Fruit fly (Drosophila melanogaster) whole organism, pupa: Measurements from ENCODE around the gene CG4101.

Experiments
- CG10348 ChIP-seq: fragments of 200-800 bp; sonication (Bioruptor generic); IDR thresholded peaks from 2 replicates; pipeline ENCODE4 v1.3.6; 2022; ENCODE audit warnings: missing biosample characterization, missing genetic modification characterization
- CG12605 ChIP-seq: fragments of 200-800 bp; sonication (Bioruptor generic); IDR thresholded peaks from 2 replicates; pipeline ENCODE4 v1.3.6; 2022; ENCODE audit warnings: missing biosample characterization, missing genetic modification characterization
- CG13204 ChIP-seq: fragments of 200-800 bp; sonication (Bioruptor generic); optimal IDR thresholded peaks from 2 replicates; lab custom pipeline; 2018; ENCODE audit warnings: missing biosample characterization, mild to moderate bottlenecking, missing genetic modification characterization, moderate library complexity
- CG14655 ChIP-seq: fragments of 200-800 bp; sonication (Bioruptor generic); optimal IDR thresholded peaks from 3 replicates; lab custom pipeline; 2017; ENCODE audit warnings: mild to moderate bottlenecking, missing biosample characterization, missing genetic modification reagents, missing genetic modification characterization
- CG15710 ChIP-seq: fragments of 200-800 bp; sonication (Bioruptor generic); optimal IDR thresholded peaks from 2 replicates; lab custom pipeline; 2018; ENCODE audit warnings: missing biosample characterization, mild to moderate bottlenecking, missing genetic modification characterization, moderate library complexity
- CG17806 ChIP-seq: fragments of 200-800 bp; sonication (Bioruptor generic); optimal IDR thresholded peaks from 2 replicates; lab custom pipeline; 2018; ENCODE audit warnings: missing biosample characterization, mild to moderate bottlenecking, missing genetic modification characterization, moderate library complexity
- CG32121 ChIP-seq: fragments of 200-800 bp; sonication (Bioruptor generic); IDR thresholded peaks from 2 replicates; pipeline ENCODE4 v1.3.6; 2022; ENCODE audit warnings: missing biosample characterization, missing genetic modification characterization
- CG34367 ChIP-seq: fragments of 200-800 bp; sonication (Bioruptor generic); optimal IDR thresholded peaks from 2 replicates; lab custom pipeline; 2018; ENCODE audit warnings: missing biosample characterization, mild to moderate bottlenecking, missing genetic modification characterization
- CG4496 ChIP-seq: fragments of 200-800 bp; sonication (Bioruptor generic); IDR thresholded peaks from 3 replicates; pipeline ENCODE4 v1.3.6; 2022; ENCODE audit warnings: missing biosample characterization, missing genetic modification characterization
- CG8159 ChIP-seq: fragments of 200-800 bp; sonication (Bioruptor generic); optimal IDR thresholded peaks from 3 replicates; lab custom pipeline; 2018; ENCODE audit warnings: missing biosample characterization, mild to moderate bottlenecking, missing genetic modification characterization, moderate library complexity
- CG8301 ChIP-seq: fragments of 200-800 bp; sonication (Bioruptor generic); optimal IDR thresholded peaks from 2 replicates; lab custom pipeline; 2018; ENCODE audit warnings: missing biosample characterization, mild to moderate bottlenecking, missing genetic modification characterization
- CG9948 ChIP-seq: fragments of 200-800 bp; sonication (Bioruptor generic); optimal IDR thresholded peaks from 2 replicates; lab custom pipeline; 2018; ENCODE audit warnings: missing biosample characterization, mild to moderate bottlenecking, missing genetic modification characterization, moderate library complexity
- D1 ChIP-seq: fragments of 200-800 bp; sonication (Bioruptor generic); optimal IDR thresholded peaks from 2 replicates; lab custom pipeline; 2018; ENCODE audit warnings: missing biosample characterization, mild to moderate bottlenecking, missing genetic modification characterization, moderate library complexity
- EcR ChIP-seq: fragments of 200-800 bp; sonication (Bioruptor generic); optimal IDR thresholded peaks from 3 replicates; lab custom pipeline; 2019; ENCODE audit warnings: missing biosample characterization, missing genetic modification characterization, mild to moderate bottlenecking, moderate library complexity, missing genetic modification reagents
- Ets98B ChIP-seq: fragments of 200-800 bp; sonication (Bioruptor generic); IDR thresholded peaks from 2 replicates; pipeline ENCODE4 v1.3.6; 2022; ENCODE audit warnings: missing biosample characterization, missing genetic modification characterization
- Pif1A ChIP-seq: fragments of 200-800 bp; sonication (Bioruptor generic); optimal IDR thresholded peaks from 3 replicates; lab custom pipeline; 2016; ENCODE audit warnings: missing biosample characterization, missing genetic modification characterization
- Pif1B ChIP-seq: fragments of 200-800 bp; sonication (Bioruptor generic); optimal IDR thresholded peaks from 3 replicates; lab custom pipeline; 2016; ENCODE audit warnings: missing biosample characterization, missing genetic modification characterization
- Snoo ChIP-seq: fragments of 200-800 bp; sonication (Bioruptor generic); optimal IDR thresholded peaks from 3 replicates; lab custom pipeline; 2017; ENCODE audit warnings: missing biosample characterization, mild to moderate bottlenecking, missing genetic modification characterization, inconsistent platforms
- fd96Ca ChIP-seq: fragments of 200-800 bp; sonication (Bioruptor generic); IDR thresholded peaks from 3 replicates; pipeline ENCODE4 v1.3.6; 2022; ENCODE audit warnings: missing biosample characterization, missing genetic modification characterization
- gl ChIP-seq: fragments of 200-800 bp; sonication (Bioruptor generic); optimal IDR thresholded peaks from 2 replicates; lab custom pipeline; 2018; ENCODE audit warnings: missing biosample characterization, mild to moderate bottlenecking, missing genetic modification characterization
- rn ChIP-seq: fragments of 200-800 bp; sonication (Bioruptor generic); IDR thresholded peaks from 2 replicates; pipeline ENCODE4 v1.3.6; 2022; ENCODE audit warnings: missing biosample characterization, missing genetic modification characterization

The CG4101 gene

DNA sequence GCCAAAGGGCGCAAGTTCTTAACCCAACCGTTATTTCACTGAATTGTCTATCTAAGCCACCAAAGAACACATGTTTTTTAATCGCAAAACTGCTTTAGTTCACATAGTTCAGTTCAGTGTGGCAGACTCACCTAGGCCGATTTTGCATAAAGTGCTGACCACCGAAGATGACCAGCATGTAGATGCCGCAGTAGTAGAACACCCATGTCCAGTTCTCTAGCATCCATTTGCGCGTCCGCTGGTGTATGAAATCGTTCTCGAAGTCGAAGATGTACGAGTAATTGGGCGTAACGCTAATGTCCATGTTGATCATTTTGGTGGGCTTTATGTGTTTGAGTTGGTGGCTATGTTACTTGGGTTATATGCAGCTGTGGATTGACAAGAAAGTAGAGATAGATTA, 46.8 kb downstream of the CG4101 start:
- TF ChIP-seq D1 (tag; lab: Kevin White, UChicago) (no peak), fd96Ca (no peak), gl (tag; lab: Kevin White, UChicago) (no peak), CG17806 (tag; lab: Kevin White, UChicago) (no peak), CG13204 (GFP tag; lab: Kevin White, UChicago) (no peak), CG14655 (GFP tag; lab: Kevin White, UChicago) (no peak), CG9948 (tag; lab: Kevin White, UChicago) (no peak), CG32121 (no peak), EcR (GFP tag; lab: Kevin White, UChicago) (no peak), CG10348 (GFP tag; lab: Robert Waterston, UW) (no peak), Ets98B (GFP tag; lab: Robert Waterston, UW) (no peak), Pif1B (GFP tag; lab: Kevin White, UChicago) (no peak), CG34367 (tag; lab: Kevin White, UChicago) (no peak), CG8159 (no peak), Snoo (no peak), Pif1A (GFP tag; lab: Kevin White, UChicago) (no peak), rn (GFP tag; lab: Robert Waterston, UW) (no peak), CG12605 (GFP tag; lab: Robert Waterston, UW) (no peak), CG15710 (tag; lab: Kevin White, UChicago) (no peak), CG8301 (tag; lab: Kevin White, UChicago) (no peak)

DNA sequence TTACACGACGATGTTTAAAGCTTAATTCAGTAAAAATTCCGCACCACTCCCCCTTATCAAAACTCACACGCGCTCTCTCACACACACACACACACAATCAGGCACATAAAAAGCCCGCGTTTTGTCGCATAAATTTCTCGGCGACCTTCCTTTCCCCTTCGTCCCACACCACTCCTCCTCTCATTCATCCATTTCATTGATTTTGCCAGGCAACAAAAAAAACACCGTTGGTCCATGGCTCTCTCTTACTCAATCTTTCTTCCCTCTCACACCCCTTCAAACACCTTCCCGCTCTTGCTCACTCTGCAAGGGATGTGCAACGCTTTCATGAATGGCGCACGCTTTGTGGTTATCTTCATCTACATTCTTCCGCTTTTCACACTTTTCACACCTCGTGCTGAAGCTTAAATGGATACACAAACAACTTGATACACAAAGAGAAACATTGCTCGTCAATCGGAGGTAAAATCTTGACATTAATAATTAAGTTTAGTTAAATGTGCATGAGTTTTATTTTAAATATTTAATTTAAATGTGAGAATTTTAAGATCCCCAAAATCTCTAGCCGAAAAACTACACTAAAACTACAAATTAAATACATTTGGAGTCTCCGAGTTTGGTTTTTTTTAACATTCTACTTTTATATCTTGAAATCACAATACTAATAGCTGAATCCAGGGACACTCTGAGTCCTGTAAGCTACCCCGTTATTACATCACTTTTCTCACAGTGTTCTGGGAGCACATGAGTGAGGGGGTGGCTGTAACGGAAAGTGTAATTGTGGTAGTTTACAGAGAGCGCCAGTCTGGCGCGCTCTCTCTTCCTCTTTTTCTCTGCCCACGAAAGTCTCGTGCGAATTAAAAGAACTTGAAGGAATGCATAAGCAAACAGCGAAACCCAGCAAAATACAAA, 47.9 kb downstream of the CG4101 start:
- TF ChIP-seq Ets98B (GFP tag; lab: Robert Waterston, UW), result peak; percentile 89
- peak; percentile 98 for TF ChIP-seq CG9948 (tag; lab: Kevin White, UChicago)
- TF ChIP-seq CG34367 (tag; lab: Kevin White, UChicago), result peak; percentile 92
- peak; percentile 96 for TF ChIP-seq Pif1B (GFP tag; lab: Kevin White, UChicago)
- TF ChIP-seq EcR (GFP tag; lab: Kevin White, UChicago), result peak; percentile 7
- peak; percentile 94 for TF ChIP-seq CG32121
- TF ChIP-seq Pif1A (GFP tag; lab: Kevin White, UChicago), result peak; percentile 97
- TF ChIP-seq CG8301 (tag; lab: Kevin White, UChicago), result peak; percentile 97
- TF ChIP-seq CG8159, result peak; percentile 98
- TF ChIP-seq CG15710 (tag; lab: Kevin White, UChicago), result peak; percentile 98
- TF ChIP-seq Snoo, result peak; percentile 97
- TF ChIP-seq fd96Ca, result peak; percentile 95
- peak; percentile 87 for TF ChIP-seq CG12605 (GFP tag; lab: Robert Waterston, UW)
- TF ChIP-seq CG17806 (tag; lab: Kevin White, UChicago), result peak; percentile 96
- TF ChIP-seq rn (GFP tag; lab: Robert Waterston, UW), result peak; percentile 96
- TF ChIP-seq CG14655 (GFP tag; lab: Kevin White, UChicago), result peak; percentile 99
- TF ChIP-seq gl (tag; lab: Kevin White, UChicago), result peak; percentile 90
- peak; percentile 75; the same call in 1 of the 2 replicates for TF ChIP-seq CG10348 (GFP tag; lab: Robert Waterston, UW)
- peak; percentile 84 for TF ChIP-seq CG13204 (GFP tag; lab: Kevin White, UChicago)
- TF ChIP-seq CG4496, result peak; percentile 96
- TF ChIP-seq D1 (tag; lab: Kevin White, UChicago), result peak; percentile 98
- TF ChIP-seq, all 21 proteins: peak for 21

DNA sequence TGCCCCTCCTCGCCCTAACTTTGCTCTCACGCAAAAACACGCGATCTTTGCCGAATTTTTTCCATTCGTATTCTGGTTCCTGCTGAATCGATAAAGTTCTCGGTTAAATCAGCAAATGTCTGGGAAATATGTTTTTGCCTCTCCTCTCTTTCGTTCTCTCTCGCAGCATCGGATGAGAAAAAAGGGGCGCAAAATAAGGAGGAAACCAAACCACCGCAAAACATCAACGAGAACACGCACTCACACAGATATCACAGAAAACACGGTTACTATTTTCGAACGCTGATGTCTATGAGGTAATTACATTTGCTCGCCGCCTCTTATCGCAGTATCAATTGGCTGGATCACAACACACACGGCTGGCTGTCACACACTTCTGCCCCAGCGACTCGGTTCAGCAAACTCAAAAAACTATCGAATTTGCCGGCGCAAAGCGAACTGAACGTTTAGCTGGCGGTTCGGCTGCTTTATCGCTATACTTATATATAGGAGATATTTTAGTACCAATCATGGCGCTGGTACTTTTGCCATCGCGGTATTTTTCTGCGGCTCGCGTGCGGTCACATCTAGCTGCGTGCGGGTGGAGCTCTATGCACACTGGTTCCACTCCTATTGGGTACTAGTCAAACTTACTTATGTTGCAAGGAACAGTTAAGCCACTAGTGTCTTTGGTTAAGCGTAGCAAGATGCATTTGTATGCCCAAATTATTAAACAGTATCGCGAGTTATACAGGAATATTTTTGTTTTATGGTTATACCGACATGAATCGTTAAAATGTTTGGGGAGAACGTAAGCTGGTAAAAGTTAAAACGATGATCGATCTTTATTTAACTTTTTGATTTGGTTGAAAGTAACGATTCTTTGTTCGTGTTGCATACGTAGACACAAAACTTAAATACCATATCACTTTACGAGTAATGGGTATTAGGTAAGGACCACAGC, 49.2 kb downstream of the CG4101 start, which contains the start of gene Baldspot:
Baldspot (minus strand) TSS at position 449 of the 943 bp plus-strand sequence.
- peak; percentile 84 for TF ChIP-seq Pif1B (GFP tag; lab: Kevin White, UChicago)
- TF ChIP-seq CG14655 (GFP tag; lab: Kevin White, UChicago), result peak; percentile 90
- peak; percentile 91 for TF ChIP-seq CG8301 (tag; lab: Kevin White, UChicago)
- TF ChIP-seq CG12605 (GFP tag; lab: Robert Waterston, UW), result peak; percentile 69
- peak; percentile 62 for TF ChIP-seq Snoo
- TF ChIP-seq CG17806 (tag; lab: Kevin White, UChicago), result peak; percentile 79
- peak; percentile 50 for TF ChIP-seq CG4496
- no peak for TF ChIP-seq CG10348 (GFP tag; lab: Robert Waterston, UW)
- peak; percentile 64 for TF ChIP-seq EcR (GFP tag; lab: Kevin White, UChicago)
- no peak for TF ChIP-seq CG13204 (GFP tag; lab: Kevin White, UChicago)
- TF ChIP-seq rn (GFP tag; lab: Robert Waterston, UW), result no peak
- TF ChIP-seq CG9948 (tag; lab: Kevin White, UChicago), result peak; percentile 81
- peak; percentile 85 for TF ChIP-seq D1 (tag; lab: Kevin White, UChicago)
- TF ChIP-seq CG34367 (tag; lab: Kevin White, UChicago), result peak; percentile 27
- TF ChIP-seq CG15710 (tag; lab: Kevin White, UChicago), result peak; percentile 44
- peak; percentile 66 for TF ChIP-seq Ets98B (GFP tag; lab: Robert Waterston, UW)
- peak; percentile 93 for TF ChIP-seq Pif1A (GFP tag; lab: Kevin White, UChicago)
- TF ChIP-seq fd96Ca, result peak; percentile 85
- TF ChIP-seq CG32121, result peak; percentile 63; the same call in 1 of the 2 replicates
- TF ChIP-seq CG8159, result peak; percentile 88
- peak; percentile 70 for TF ChIP-seq gl (tag; lab: Kevin White, UChicago)
